Worm (Caenorhabditis elegans) whole organism, early embryonic: ENCODE results near the gene mpst-2.

ENCODE experiments used
- F13C5.2 ChIP-seq: sonication (generic microtip); optimal IDR thresholded peaks from 2 replicates; lab custom pipeline; 2017; ENCODE audit warnings: mild to moderate bottlenecking, missing genetic modification characterization, inconsistent platforms, missing compliant biosample characterization
- aly-1 ChIP-seq: sonication (generic microtip); optimal IDR thresholded peaks from 2 replicates; lab custom pipeline; 2016; ENCODE audit warnings: missing genetic modification characterization, missing compliant biosample characterization
- ama-1 ChIP-seq: fragments of 150-350 bp; optimal IDR thresholded peaks from 2 replicates; lab custom pipeline; 2014
- ceh-13 ChIP-seq: fragments of 200-800 bp; sonication (Bioruptor generic); optimal IDR thresholded peaks from 2 replicates; lab custom pipeline; 2018; ENCODE audit warnings: mild to moderate bottlenecking, missing genetic modification characterization, missing compliant biosample characterization
- ceh-36 ChIP-seq: sonication (generic microtip); optimal IDR thresholded peaks from 2 replicates; lab custom pipeline; 2016; ENCODE audit warnings: missing genetic modification characterization, inconsistent platforms, missing compliant biosample characterization
- flt-1 ChIP-seq: fragments of 200-800 bp; sonication (Bioruptor generic); IDR thresholded peaks from 2 replicates; pipeline ENCODE4 v1.3.6; 2022; ENCODE audit warnings: missing genetic modification characterization, missing compliant biosample characterization
- hmbx-1 ChIP-seq: sonication (generic microtip); optimal IDR thresholded peaks from 2 replicates; lab custom pipeline; 2016; ENCODE audit warnings: mild to moderate bottlenecking, missing genetic modification characterization, missing compliant biosample characterization
- hmg-4 ChIP-seq: fragments of 200-800 bp; sonication (Bioruptor generic); optimal IDR thresholded peaks from 2 replicates; lab custom pipeline; 2018; ENCODE audit warnings: mild to moderate bottlenecking, missing genetic modification characterization, missing compliant biosample characterization
- hnd-1 ChIP-seq: sonication (generic microtip); optimal IDR thresholded peaks from 2 replicates; lab custom pipeline; 2016; ENCODE audit warnings: missing genetic modification characterization, missing compliant biosample characterization
- pes-1 ChIP-seq: fragments of 200-800 bp; sonication (Bioruptor generic); IDR thresholded peaks from 2 replicates; pipeline ENCODE4 v1.3.6; 2022; ENCODE audit warnings: missing genetic modification reagents, missing genetic modification characterization, missing compliant biosample characterization
- scrt-1 ChIP-seq: fragments of 200-800 bp; sonication (Bioruptor generic); IDR thresholded peaks from 2 replicates; pipeline ENCODE4 v1.3.6; 2022; ENCODE audit warnings: missing genetic modification characterization, missing compliant biosample characterization
- sea-1 ChIP-seq: fragments of 200-800 bp; sonication (Bioruptor generic); conservative IDR thresholded peaks from 2 replicates; pipeline ENCODE4 v1.3.6; 2022; ENCODE audit warnings: missing genetic modification characterization, missing compliant biosample characterization
- tbx-11 ChIP-seq: fragments of 200-800 bp; sonication (Bioruptor generic); IDR thresholded peaks from 2 replicates; pipeline ENCODE4 v1.3.6; 2022; ENCODE audit warnings: missing genetic modification characterization, missing compliant biosample characterization
- tbx-37 ChIP-seq: fragments of 200-800 bp; sonication (Bioruptor generic); conservative IDR thresholded peaks from 2 replicates; pipeline ENCODE4 v1.3.6; 2022; ENCODE audit warnings: missing genetic modification reagents, missing genetic modification characterization, missing compliant biosample characterization

- TF ChIP-seq ceh-36 (tag; lab: Kevin White, UChicago) = no peak
- TF ChIP-seq ama-1 = no peak
- no peak for TF ChIP-seq hnd-1 (tag; lab: Kevin White, UChicago)
- no peak for TF ChIP-seq F13C5.2 (tag; lab: Kevin White, UChicago)
- TF ChIP-seq sea-1 (GFP tag; lab: Robert Waterston, UW) = no peak
- no peak for TF ChIP-seq aly-1 (tag; lab: Kevin White, UChicago)
- no peak for TF ChIP-seq hmg-4 (GFP tag; lab: Kevin White, UChicago)
- TF ChIP-seq hmbx-1 (tag; lab: Kevin White, UChicago) = no peak
- TF ChIP-seq ceh-13 (GFP tag; lab: Kevin White, UChicago) = no peak
- no peak for TF ChIP-seq tbx-37
- no peak for TF ChIP-seq tbx-11 (GFP tag; lab: Robert Waterston, UW)
- no peak for TF ChIP-seq scrt-1 (GFP tag; lab: Robert Waterston, UW)
- TF ChIP-seq flt-1 (GFP tag; lab: Robert Waterston, UW) = no peak
- no peak for TF ChIP-seq pes-1
These were observed at the start of gene mpst-2, which contains the start of gene H12D21.5 for ce11 chrV:14893355-14894050.
